Fruit fly (Drosophila melanogaster) whole organism, embryonic: Measurements from ENCODE around the gene Pp1alpha-96A.

Experiments
- Atf-2 ChIP-seq: fragments of 200-800 bp; sonication (Bioruptor generic); optimal IDR thresholded peaks from 2 replicates; lab custom pipeline; 2016; ENCODE audit warnings: missing biosample characterization, missing genetic modification characterization
- Bgb ChIP-seq: fragments of 200-800 bp; sonication (Bioruptor generic); IDR thresholded peaks from 2 replicates; pipeline ENCODE4 v1.3.6; 2022; ENCODE audit warnings: missing biosample characterization, missing genetic modification characterization; ENCODE audit not compliant: partially characterized antibody
- Blimp-1 ChIP-seq: fragments of 200-800 bp; sonication (Bioruptor generic); optimal IDR thresholded peaks from 3 replicates; lab custom pipeline; 2018; ENCODE audit warnings: missing biosample characterization, missing genetic modification characterization, mild to moderate bottlenecking, moderate library complexity, missing genetic modification reagents
- CG10565 ChIP-seq: fragments of 200-800 bp; sonication (Bioruptor generic); optimal IDR thresholded peaks from 3 replicates; lab custom pipeline; 2016; ENCODE audit warnings: missing biosample characterization, mild to moderate bottlenecking, missing genetic modification characterization
- CG11504 ChIP-seq: fragments of 200-800 bp; sonication (Bioruptor generic); optimal IDR thresholded peaks from 3 replicates; lab custom pipeline; 2019; ENCODE audit warnings: missing biosample characterization, mild to moderate bottlenecking, missing genetic modification characterization, moderate library complexity
- CG12236 ChIP-seq: fragments of 200-800 bp; sonication (Bioruptor generic); optimal IDR thresholded peaks from 2 replicates; lab custom pipeline; 2016; ENCODE audit warnings: missing biosample characterization, missing genetic modification characterization
- CG12769 ChIP-seq: fragments of 200-800 bp; sonication (Bioruptor generic); optimal IDR thresholded peaks from 2 replicates; lab custom pipeline; 2019; ENCODE audit warnings: missing biosample characterization, mild to moderate bottlenecking, missing genetic modification characterization, moderate library complexity
- CG13775 ChIP-seq: fragments of 200-800 bp; sonication (Bioruptor generic); optimal IDR thresholded peaks from 3 replicates; lab custom pipeline; 2017; ENCODE audit warnings: missing biosample characterization, mild to moderate bottlenecking, missing genetic modification characterization
- CG14667 ChIP-seq: fragments of 200-800 bp; sonication (Bioruptor generic); IDR thresholded peaks from 2 replicates; pipeline ENCODE4 v1.3.6; 2022; ENCODE audit warnings: missing biosample characterization, missing genetic modification characterization
- CG15479 ChIP-seq: fragments of 200-800 bp; sonication (Bioruptor generic); optimal IDR thresholded peaks from 3 replicates; lab custom pipeline; 2019; ENCODE audit warnings: missing biosample characterization, mild to moderate bottlenecking, missing genetic modification characterization, moderate library complexity
- CG17328 ChIP-seq: fragments of 200-800 bp; sonication (Bioruptor generic); IDR thresholded peaks from 2 replicates; pipeline ENCODE4 v1.3.6; 2022; ENCODE audit warnings: missing biosample characterization, missing genetic modification characterization
- CG17568 ChIP-seq: fragments of 200-800 bp; sonication (Bioruptor generic); optimal IDR thresholded peaks from 2 replicates; lab custom pipeline; 2018; ENCODE audit warnings: missing biosample characterization, mild to moderate bottlenecking, missing genetic modification characterization, moderate library complexity
- CG1792 ChIP-seq: fragments of 200-800 bp; sonication (Bioruptor generic); optimal IDR thresholded peaks from 2 replicates; lab custom pipeline; 2016; ENCODE audit warnings: missing biosample characterization, missing genetic modification characterization
- CG3281 ChIP-seq: fragments of 200-800 bp; sonication (Bioruptor generic); optimal IDR thresholded peaks from 3 replicates; lab custom pipeline; 2017; ENCODE audit warnings: missing biosample characterization, mild to moderate bottlenecking, missing genetic modification characterization
- CG34376 ChIP-seq: fragments of 200-800 bp; sonication (Bioruptor generic); optimal IDR thresholded peaks from 2 replicates; lab custom pipeline; 2018; ENCODE audit warnings: missing biosample characterization, mild to moderate bottlenecking, missing genetic modification characterization
- CG3726 ChIP-seq: fragments of 200-800 bp; sonication (Bioruptor generic); IDR thresholded peaks from 3 replicates; pipeline ENCODE4, ENCODE4 v1.3.6; 2022; ENCODE audit warnings: missing biosample characterization, missing genetic modification characterization
- CG3838 ChIP-seq: fragments of 200-800 bp; sonication (Bioruptor generic); optimal IDR thresholded peaks from 3 replicates; lab custom pipeline; 2016; ENCODE audit warnings: missing biosample characterization, missing genetic modification characterization
- CG4707 ChIP-seq: fragments of 200-800 bp; sonication (Bioruptor generic); optimal IDR thresholded peaks from 2 replicates; lab custom pipeline; 2018; ENCODE audit warnings: missing biosample characterization, mild to moderate bottlenecking, missing genetic modification characterization, moderate library complexity
- CG6272 ChIP-seq: fragments of 200-800 bp; sonication (Bioruptor generic); IDR thresholded peaks from 2 replicates; pipeline ENCODE4 v1.3.6; 2022; ENCODE audit warnings: missing biosample characterization, missing genetic modification characterization
- CG6654 ChIP-seq: fragments of 200-800 bp; sonication (Bioruptor generic); optimal IDR thresholded peaks from 2 replicates; lab custom pipeline; 2017; ENCODE audit warnings: missing biosample characterization, mild to moderate bottlenecking, missing genetic modification characterization
- CG6683 ChIP-seq: fragments of 200-800 bp; sonication (Bioruptor generic); optimal IDR thresholded peaks from 2 replicates; lab custom pipeline; 2017; ENCODE audit warnings: missing biosample characterization, mild to moderate bottlenecking, missing genetic modification characterization, missing genetic modification reagents
- CG6689 ChIP-seq: fragments of 200-800 bp; sonication (Bioruptor generic); IDR thresholded peaks from 2 replicates; pipeline ENCODE4 v1.3.6; 2022; ENCODE audit warnings: missing biosample characterization, missing genetic modification characterization
- CG7271 ChIP-seq: fragments of 200-800 bp; sonication (Bioruptor generic); optimal IDR thresholded peaks from 2 replicates; lab custom pipeline; 2018; ENCODE audit warnings: missing biosample characterization, mild to moderate bottlenecking, missing genetic modification characterization, moderate library complexity
- CG7372 ChIP-seq: fragments of 200-800 bp; sonication (Bioruptor generic); IDR thresholded peaks from 2 replicates; pipeline ENCODE4 v1.3.6; 2022; ENCODE audit warnings: missing biosample characterization, missing genetic modification characterization
- CG7839 ChIP-seq: fragments of 200-800 bp; sonication (Bioruptor generic); optimal IDR thresholded peaks from 3 replicates; lab custom pipeline; 2018; ENCODE audit warnings: missing biosample characterization, mild to moderate bottlenecking, missing genetic modification characterization, moderate library complexity
- Doc3 ChIP-seq: fragments of 200-800 bp; sonication (Bioruptor generic); IDR thresholded peaks from 3 replicates; pipeline ENCODE4 v1.3.6; 2022; ENCODE audit warnings: missing biosample characterization, missing genetic modification characterization; ENCODE audit not compliant: partially characterized antibody
- HLH54F ChIP-seq: fragments of 200-800 bp; sonication (Bioruptor generic); optimal IDR thresholded peaks from 3 replicates; lab custom pipeline; 2016; ENCODE audit warnings: missing biosample characterization, missing genetic modification characterization
- Hand ChIP-seq: fragments of 200-800 bp; sonication (Bioruptor generic); optimal IDR thresholded peaks from 2 replicates; lab custom pipeline; 2017; ENCODE audit warnings: mild to moderate bottlenecking, missing biosample characterization, missing genetic modification reagents, missing genetic modification characterization
- Hey ChIP-seq: fragments of 200-800 bp; sonication (Bioruptor generic); optimal IDR thresholded peaks from 3 replicates; lab custom pipeline; 2018; ENCODE audit warnings: missing biosample characterization, mild to moderate bottlenecking, missing genetic modification characterization
- Mes4 ChIP-seq: fragments of 200-800 bp; sonication (Bioruptor generic); optimal IDR thresholded peaks from 2 replicates; lab custom pipeline; 2016; ENCODE audit warnings: missing biosample characterization, missing genetic modification characterization
- aop ChIP-seq: fragments of 200-800 bp; sonication (Bioruptor generic); IDR thresholded peaks from 2 replicates; pipeline ENCODE4 v1.3.6; 2022; ENCODE audit warnings: missing biosample characterization, missing genetic modification characterization
- dmrt11E ChIP-seq: fragments of 200-800 bp; sonication (Bioruptor generic); optimal IDR thresholded peaks from 3 replicates; lab custom pipeline; 2018; ENCODE audit warnings: missing biosample characterization, mild to moderate bottlenecking, missing genetic modification characterization, moderate library complexity
- fu2 ChIP-seq: fragments of 200-800 bp; sonication (Bioruptor generic); optimal IDR thresholded peaks from 2 replicates; lab custom pipeline; 2016; ENCODE audit warnings: missing biosample characterization, missing genetic modification characterization
- gt ChIP-seq: fragments of 200-800 bp; sonication (Bioruptor generic); IDR thresholded peaks from 2 replicates; pipeline ENCODE4 v1.3.6; 2022; ENCODE audit warnings: missing biosample characterization, missing genetic modification characterization
- jing ChIP-seq: fragments of 200-800 bp; sonication (Bioruptor generic); optimal IDR thresholded peaks from 2 replicates; lab custom pipeline; 2018; ENCODE audit warnings: missing biosample characterization, mild to moderate bottlenecking, missing genetic modification characterization
- lbe ChIP-seq: fragments of 200-800 bp; sonication (Bioruptor generic); optimal IDR thresholded peaks from 2 replicates; lab custom pipeline; 2016; ENCODE audit warnings: missing biosample characterization, mild to moderate bottlenecking, missing genetic modification characterization
- lilli ChIP-seq: fragments of 200-800 bp; sonication (Bioruptor generic); optimal IDR thresholded peaks from 3 replicates; lab custom pipeline; 2016; ENCODE audit warnings: missing biosample characterization, missing genetic modification characterization
- lola ChIP-seq, 3 experiments: fragments of >200 bp in 2 of 3; fragments of 200-800 bp in 1 of 3; sonication (Bioruptor generic) in 1 of 3; optimal IDR thresholded peaks; 2 replicates each; lab custom pipeline; 2017 to 2019; ENCODE audit warnings: missing biosample characterization in 3 of 3, missing genetic modification characterization in 3 of 3, mild to moderate bottlenecking in 1 of 3, moderate library complexity in 1 of 3
- p53 ChIP-seq: fragments of 200-800 bp; sonication (Bioruptor generic); optimal IDR thresholded peaks from 2 replicates; lab custom pipeline; 2016; ENCODE audit warnings: missing biosample characterization, missing genetic modification characterization
- peb ChIP-seq: fragments of 200-800 bp; sonication (Bioruptor generic); IDR thresholded peaks from 2 replicates; pipeline ENCODE4 v1.3.6; 2022; ENCODE audit warnings: missing biosample characterization, missing genetic modification characterization
- pfk ChIP-seq: fragments of 200-800 bp; sonication (Bioruptor generic); optimal IDR thresholded peaks from 2 replicates; lab custom pipeline; 2018; ENCODE audit warnings: missing biosample characterization, mild to moderate bottlenecking, missing genetic modification characterization, moderate library complexity
- rib ChIP-seq: fragments of 200-800 bp; sonication (Bioruptor generic); IDR thresholded peaks from 2 replicates; pipeline ENCODE4 v1.3.6; 2022; ENCODE audit warnings: missing biosample characterization, missing genetic modification characterization
- sc ChIP-seq, 3 experiments: fragments of >200 bp in 2 of 3; fragments of 200-800 bp in 1 of 3; sonication (Bioruptor generic) in 1 of 3; optimal IDR thresholded peaks; 2 replicates in 2 of 3; 3 replicates in 1 of 3; lab custom pipeline; 2017; ENCODE audit warnings: mild to moderate bottlenecking in 1 of 3, missing biosample characterization in 1 of 3, missing genetic modification characterization in 1 of 3, missing genetic modification reagents in 1 of 3
- schlank ChIP-seq: fragments of 200-800 bp; sonication (Bioruptor generic); optimal IDR thresholded peaks from 2 replicates; lab custom pipeline; 2018; ENCODE audit warnings: missing biosample characterization, mild to moderate bottlenecking, missing genetic modification characterization
- sd ChIP-seq: fragments of 200-800 bp; sonication (Bioruptor generic); optimal IDR thresholded peaks from 3 replicates; lab custom pipeline; 2018; ENCODE audit warnings: missing biosample characterization, mild to moderate bottlenecking, missing genetic modification characterization, moderate library complexity
- sqz ChIP-seq: fragments of 200-800 bp; sonication (Bioruptor generic); optimal IDR thresholded peaks from 3 replicates; lab custom pipeline; 2018; ENCODE audit warnings: missing biosample characterization, mild to moderate bottlenecking, missing genetic modification characterization
- stc ChIP-seq: fragments of 200-800 bp; sonication (Bioruptor generic); IDR thresholded peaks from 2 replicates; pipeline ENCODE4 v1.3.6; 2022; ENCODE audit warnings: missing biosample characterization, missing genetic modification characterization
- toy ChIP-seq: fragments of 200-800 bp; sonication (Bioruptor generic); IDR thresholded peaks from 2 replicates; pipeline ENCODE4 v1.3.6; 2022; ENCODE audit warnings: missing biosample characterization, missing genetic modification characterization
- vfl ChIP-seq: fragments of 200-800 bp; sonication (Bioruptor generic); optimal IDR thresholded peaks from 2 replicates; lab custom pipeline; 2016; ENCODE audit warnings: missing biosample characterization, missing genetic modification characterization
- wek ChIP-seq: fragments of 200-800 bp; sonication (Bioruptor generic); optimal IDR thresholded peaks from 3 replicates; lab custom pipeline; 2018; ENCODE audit warnings: missing biosample characterization, mild to moderate bottlenecking, missing genetic modification characterization, moderate library complexity

The Pp1alpha-96A gene

dm6 chr3R:24564799-24565344 lies 46.8 kb downstream of the Pp1alpha-96A start (continued):
- TF ChIP-seq Bgb (GFP tag; lab: Robert Waterston, UW) (no peak), stc (GFP tag; lab: Robert Waterston, UW) (no peak), CG34376 (GFP tag; lab: Kevin White, UChicago) (no peak), CG6683 (GFP tag; lab: Kevin White, UChicago) (no peak), CG10565 (GFP tag; lab: Kevin White, UChicago) (no peak), CG4707 (GFP tag; lab: Kevin White, UChicago) (no peak), CG15479 (GFP tag; lab: Kevin White, UChicago) (no peak), dmrt11E (tag; lab: Kevin White, UChicago) (no peak), toy (GFP tag; lab: Robert Waterston, UW) (no peak), CG17328 (peak; percentile 17; the same call in 1 of the 2 replicates), gt (no peak), CG7372 (no peak), CG3281 (GFP tag; lab: Kevin White, UChicago) (no peak), lilli (no peak), aop (GFP tag; lab: Robert Waterston, UW) (no peak), Hand (GFP tag; lab: Kevin White, UChicago) (no peak), CG6272 (GFP tag; lab: Robert Waterston, UW) (no peak), sd (tag; lab: Kevin White, UChicago) (peak; percentile 66), CG3726 (GFP tag; lab: Robert Waterston, UW) (no peak), Blimp-1 (GFP tag; lab: Kevin White, UChicago) (no peak), fu2 (GFP tag; lab: Kevin White, UChicago) (no peak), Hey (no peak), CG7839 (tag; lab: Kevin White, UChicago) (peak; percentile 2), wek (GFP tag; lab: Kevin White, UChicago) (no peak), Doc3 (GFP tag; lab: Robert Waterston, UW) (no peak), Atf-2 (GFP tag; lab: Kevin White, UChicago) (no peak), CG6689 (GFP tag; lab: Robert Waterston, UW) (no peak), vfl (no peak), schlank (no peak), CG13775 (GFP tag; lab: Kevin White, UChicago) (no peak), CG11504 (tag; lab: Kevin White, UChicago) (no peak), CG1792 (GFP tag; lab: Kevin White, UChicago) (no peak), CG3838 (GFP tag; lab: Kevin White, UChicago) (no peak), sqz (peak; percentile 58), rib (GFP tag; lab: Robert Waterston, UW) (no peak), lola (GFP tag; optimal IDR thresholded peaks at IDR 0.05; lab: Kevin White, UChicago) (no peak), p53 (no peak), jing (GFP tag; lab: Kevin White, UChicago) (no peak), CG17568 (no peak), HLH54F (no peak), pfk (no peak), sc (optimal IDR thresholded peaks at IDR 0.05; lab: Kevin White, UChicago) (no peak), sc (GFP tag; optimal IDR thresholded peaks at IDR 0.05; lab: Kevin White, UChicago) (no peak), CG12769 (tag; lab: Kevin White, UChicago) (peak; percentile 26), lbe (GFP tag; lab: Kevin White, UChicago) (no peak), CG14667 (GFP tag; lab: Robert Waterston, UW) (no peak), CG6654 (no peak), CG12236 (GFP tag; lab: Kevin White, UChicago) (no peak), CG7271 (tag; lab: Kevin White, UChicago) (no peak), Mes4 (GFP tag; lab: Kevin White, UChicago) (no peak), peb (GFP tag; lab: Robert Waterston, UW) (no peak)
